Fruit fly (Drosophila melanogaster) S2 (cell line): Measurements from ENCODE around the gene Roc1a.

ENCODE experiments used
- CG8478 ChIP-seq: fragments of >200 bp; optimal IDR thresholded peaks from 2 replicates; lab custom pipeline; 2018
- CTCF ChIP-seq, 2 experiments: fragments of >200 bp; optimal IDR thresholded peaks; 2 replicates each; lab custom pipeline; 2018

dm6 chrX:678503-678902, 31.4 kb downstream of the Roc1a start:
- TF ChIP-seq CTCF (optimal IDR thresholded peaks at IDR 0.05; lab: Kevin White, UChicago) (no peak), CG8478 (lab: Kevin White, UChicago) (no peak)
